Fruit fly (Drosophila melanogaster) whole organism: ENCODE results near the gene CheB38c.

Source experiments
- CG8478 ChIP-seq: fragments of >200 bp; optimal IDR thresholded peaks from 2 replicates; lab custom pipeline; 2018; ENCODE audit warnings: inconsistent platforms
- pan ChIP-seq: fragments of >200 bp; optimal IDR thresholded peaks from 2 replicates; lab custom pipeline; 2017

- no peak for TF ChIP-seq CG8478 (lab: Kevin White, UChicago)
- TF ChIP-seq pan (lab: Kevin White, UChicago), result no peak
Observed at dm6 chr2L:20792521-20792920, 28.1 kb downstream of the CheB38c start.
